Worm (Caenorhabditis elegans) whole organism, early embryonic: ENCODE data around the gene ctsa-3.1.

Experiments
- B0310.2 ChIP-seq: sonication (generic microtip); optimal IDR thresholded peaks from 2 replicates; lab custom pipeline; 2016; ENCODE audit warnings: mild to moderate bottlenecking, missing genetic modification characterization, missing compliant biosample characterization
- ama-1 ChIP-seq: fragments of 150-350 bp; optimal IDR thresholded peaks from 2 replicates; lab custom pipeline; 2014
- ceh-13 ChIP-seq: fragments of 200-800 bp; sonication (Bioruptor generic); optimal IDR thresholded peaks from 2 replicates; lab custom pipeline; 2018; ENCODE audit warnings: mild to moderate bottlenecking, missing genetic modification characterization, missing compliant biosample characterization
- ets-7 ChIP-seq: sonication (generic microtip); optimal IDR thresholded peaks from 2 replicates; lab custom pipeline; 2016; ENCODE audit warnings: missing genotype, missing genetic modification characterization, missing compliant biosample characterization
- hmbx-1 ChIP-seq: sonication (generic microtip); optimal IDR thresholded peaks from 2 replicates; lab custom pipeline; 2016; ENCODE audit warnings: mild to moderate bottlenecking, missing genetic modification characterization, missing compliant biosample characterization
- hnd-1 ChIP-seq: sonication (generic microtip); optimal IDR thresholded peaks from 2 replicates; lab custom pipeline; 2016; ENCODE audit warnings: missing genetic modification characterization, missing compliant biosample characterization

Gene ctsa-3.1

ce11 chrII:7283063-7283462, 50.4 kb downstream of the ctsa-3.1 start:
- TF ChIP-seq ets-7 (tag; lab: Kevin White, UChicago) (no peak), hnd-1 (no peak), ceh-13 (GFP tag; lab: Kevin White, UChicago) (no peak), ama-1 (lab: Kevin White, UChicago) (no peak), B0310.2 (tag; lab: Kevin White, UChicago) (no peak), hmbx-1 (no peak)
